Worm (Caenorhabditis elegans): ENCODE data around the gene C06A8.6.

DNA sequence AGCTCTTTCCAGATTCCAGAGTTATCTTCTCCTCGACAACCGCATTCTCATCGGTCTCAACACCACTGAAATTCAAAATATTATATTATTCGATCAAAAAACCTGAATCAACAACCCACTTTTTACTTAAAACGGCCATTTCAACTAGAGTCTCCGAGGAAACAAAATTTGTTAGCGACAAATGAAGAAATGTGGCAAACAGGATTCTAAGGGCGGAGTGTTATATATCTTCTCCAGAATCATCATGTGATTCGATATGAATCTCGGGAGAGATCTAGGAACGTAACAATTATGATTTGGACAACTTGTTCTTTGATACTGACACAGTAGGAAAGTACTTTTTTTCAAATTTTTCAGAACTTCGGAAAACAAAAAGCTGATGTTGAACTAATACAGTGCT is 3.9 kb downstream of the C06A8.6 start:
- TF ChIP-seq ama-1 (optimal IDR thresholded peaks at IDR 0.05), result no peak
- no peak for TF ChIP-seq fkh-10 (GFP tag; optimal IDR thresholded peaks at IDR 0.05)
- TF ChIP-seq sox-4 (tag; optimal IDR thresholded peaks at IDR 0.05), result no peak
- TF ChIP-seq hlh-8 (tag; optimal IDR thresholded peaks at IDR 0.05), result no peak
- TF ChIP-seq fkh-6 (tag; optimal IDR thresholded peaks at IDR 0.05), result no peak
- no peak for TF ChIP-seq pag-3 (tag; optimal IDR thresholded peaks at IDR 0.05; ENCODE audit: borderline replicate concordance)
- no peak for TF ChIP-seq pha-4 (tag; optimal IDR thresholded peaks at IDR 0.05)
- TF ChIP-seq lin-11 (tag; optimal IDR thresholded peaks at IDR 0.05), result no peak
- TF ChIP-seq rnt-1 (tag; optimal IDR thresholded peaks at IDR 0.05), result no peak
- no peak for TF ChIP-seq nhr-232 (tag; optimal IDR thresholded peaks at IDR 0.05)
- no peak for TF ChIP-seq elt-2 (tag; optimal IDR thresholded peaks at IDR 0.05)
- no peak for TF ChIP-seq nhr-11 (tag; optimal IDR thresholded peaks at IDR 0.05)

Data from whole organism, late embryonic.